Worm (Caenorhabditis elegans): ENCODE measurements around the gene tpan-1.

Gene tpan-1

ce11 chrV:20776761-20777160 is 12.5 kb upstream of the tpan-1 start (continued):
- TF ChIP-seq pag-3 (tag; optimal IDR thresholded peaks at IDR 0.05; ENCODE audit: borderline replicate concordance, insufficient read depth) (no peak), tlp-1 (tag; optimal IDR thresholded peaks at IDR 0.05) (no peak), nhr-11 (tag; optimal IDR thresholded peaks at IDR 0.05) (no peak), nhr-77 (tag; optimal IDR thresholded peaks at IDR 0.05) (peak; percentile 72), ceh-8 (GFP tag; optimal IDR thresholded peaks at IDR 0.05) (peak; percentile 23), nhr-71 (tag; optimal IDR thresholded peaks at IDR 0.05) (peak; percentile 89), ama-1 (optimal IDR thresholded peaks at IDR 0.05) (peak; percentile 46), C34B4.2 (tag; optimal IDR thresholded peaks at IDR 0.05) (no peak), nhr-84 (tag; optimal IDR thresholded peaks at IDR 0.05) (no peak), sup-37 (GFP tag; optimal IDR thresholded peaks at IDR 0.05) (no peak), lin-39 (tag; optimal IDR thresholded peaks at IDR 0.05) (no peak), sox-4 (tag; optimal IDR thresholded peaks at IDR 0.05) (no peak), nhr-76 (tag; optimal IDR thresholded peaks at IDR 0.05) (no peak), fkh-10 (GFP tag; optimal IDR thresholded peaks at IDR 0.05) (peak; percentile 52), nhr-19 (GFP tag; conservative IDR thresholded peaks at IDR 0.05) (peak; percentile 97), xbp-1 (tag; optimal IDR thresholded peaks at IDR 0.05) (peak; percentile 43), Y116A8C.19 (tag; optimal IDR thresholded peaks at IDR 0.05; ENCODE audit: borderline replicate concordance) (no peak), elt-2 (tag; optimal IDR thresholded peaks at IDR 0.05) (peak; percentile 29), elt-3 (tag; optimal IDR thresholded peaks at IDR 0.05) (no peak), C04F5.9 (tag; optimal IDR thresholded peaks at IDR 0.05) (no peak), isw-1 (GFP tag; IDR thresholded peaks at IDR 0.05) (peak; percentile 20; the same call in 1 of the 2 replicates), rnt-1 (tag; optimal IDR thresholded peaks at IDR 0.05) (peak; percentile 55), snu-23 (GFP tag; optimal IDR thresholded peaks at IDR 0.05) (peak; percentile 80), hpl-2 (GFP tag; optimal IDR thresholded peaks at IDR 0.05) (no peak), ztf-11 (tag; optimal IDR thresholded peaks at IDR 0.05) (no peak), fkh-4 (tag; optimal IDR thresholded peaks at IDR 0.05; ENCODE audit: borderline replicate concordance) (no peak), pqm-1 (tag; optimal IDR thresholded peaks at IDR 0.05) (no peak), snpc-4 (tag; optimal IDR thresholded peaks at IDR 0.05) (no peak), ceh-63 (GFP tag; optimal IDR thresholded peaks at IDR 0.05) (no peak), grh-1 (GFP tag; IDR thresholded peaks at IDR 0.05) (no peak), efl-1 (optimal IDR thresholded peaks at IDR 0.05) (peak; percentile 37), efl-1 (GFP tag; optimal IDR thresholded peaks at IDR 0.05 in 1 of 2) (peak in 1 of 2 experiments; percentile 72), efl-3 (GFP tag; optimal IDR thresholded peaks at IDR 0.05) (no peak), skn-1 (tag; optimal IDR thresholded peaks at IDR 0.05) (peak; percentile 54), pax-3 (tag; optimal IDR thresholded peaks at IDR 0.05) (peak; percentile 29), lin-14 (GFP tag; optimal IDR thresholded peaks at IDR 0.05) (peak; percentile 92), irx-1 (tag; optimal IDR thresholded peaks at IDR 0.05) (no peak), fkh-8 (tag; optimal IDR thresholded peaks at IDR 0.05) (peak; percentile 90), hlh-17 (GFP tag; optimal IDR thresholded peaks at IDR 0.05; ENCODE audit: borderline replicate concordance) (no peak), egl-13 (tag; optimal IDR thresholded peaks at IDR 0.05) (peak; percentile 37), nhr-85 (tag) (no peak), alr-1 (tag; optimal IDR thresholded peaks at IDR 0.05; ENCODE audit: borderline replicate concordance) (no peak), lin-35 (GFP tag; optimal IDR thresholded peaks at IDR 0.05) (peak; percentile 64 to 73), ces-1 (GFP tag; optimal IDR thresholded peaks at IDR 0.05) (no peak), unc-86 (tag; optimal IDR thresholded peaks at IDR 0.05) (no peak), mdl-1 (tag; optimal IDR thresholded peaks at IDR 0.05) (peak in 1 of 2 experiments; percentile 88), lin-15B (tag; optimal IDR thresholded peaks at IDR 0.05) (no peak)

Data from whole organism, L1 larva.